Comparison of ENCODE assay signal across 1 fruit fly cellular context in genomic region chr3R:7080157-7080916, dm6.
TF ChIP-seq lines count a peak whose summit lies in the region.

Gene Ref1, minus strand, starts transcription at chr3R:7080387.

TF ChIP-seq in whole organism, embryonic, 481 proteins besides CTCF, POLR2A, EP300 and RAD21 (continued from another document and continues in another):
- TF ChIP-seq CG2202 (tag; optimal IDR thresholded peaks at IDR 0.05; lab: Kevin White, UChicago) (no peak), CG17829 (tag; optimal IDR thresholded peaks at IDR 0.05; lab: Kevin White, UChicago) (no peak), CG1603 (tag; optimal IDR thresholded peaks at IDR 0.05; lab: Kevin White, UChicago) (peak; percentile 100), TFAM (GFP tag; optimal IDR thresholded peaks at IDR 0.05; lab: Kevin White, UChicago) (no peak), Elba2 (GFP tag; optimal IDR thresholded peaks at IDR 0.05; lab: Kevin White, UChicago) (no peak), CG11696 (GFP tag; IDR thresholded peaks at IDR 0.05; lab: Robert Waterston, UW) (no peak), pfk (GFP tag; optimal IDR thresholded peaks at IDR 0.05; lab: Kevin White, UChicago) (peak; percentile 92), E2f2 (GFP tag; IDR thresholded peaks at IDR 0.05; lab: Robert Waterston, UW) (no peak), lola (GFP tag; optimal IDR thresholded peaks at IDR 0.05; lab: Kevin White, UChicago) (no peak), CG6854 (GFP tag; optimal IDR thresholded peaks at IDR 0.05; lab: Kevin White, UChicago) (no peak), dpn (GFP tag; optimal IDR thresholded peaks at IDR 0.05; lab: Kevin White, UChicago) (no peak), CG31388 (GFP tag; optimal IDR thresholded peaks at IDR 0.05; lab: Kevin White, UChicago) (no peak), row (GFP tag; IDR thresholded peaks at IDR 0.05; lab: Robert Waterston, UW) (peak; percentile 77), Pdp1 (GFP tag; optimal IDR thresholded peaks at IDR 0.05; lab: Kevin White, UChicago) (peak in 1 of 2 experiments; percentile 91), MBD-R2 (GFP tag; IDR thresholded peaks at IDR 0.05; lab: Robert Waterston, UW) (peak; percentile 39; the same call in 1 of the 2 replicates), CG3995 (GFP tag; optimal IDR thresholded peaks at IDR 0.05; lab: Kevin White, UChicago) (peak; percentile 14), pzg (GFP tag; optimal IDR thresholded peaks at IDR 0.05; lab: Kevin White, UChicago) (peak; percentile 53), disco-r (GFP tag; optimal IDR thresholded peaks at IDR 0.05; lab: Kevin White, UChicago) (no peak), Dip3 (GFP tag; optimal IDR thresholded peaks at IDR 0.05; lab: Kevin White, UChicago) (no peak), CG12219 (GFP tag; optimal IDR thresholded peaks at IDR 0.05; lab: Kevin White, UChicago) (no peak), Aef1 (GFP tag; IDR thresholded peaks at IDR 0.05; lab: Robert Waterston, UW) (no peak), phol (tag; optimal IDR thresholded peaks at IDR 0.05; lab: Kevin White, UChicago) (peak; percentile 100), fru (optimal IDR thresholded peaks at IDR 0.05; lab: Kevin White, UChicago) (no peak), sna (GFP tag; IDR thresholded peaks at IDR 0.05; lab: Robert Waterston, UW; ENCODE audit: partially characterized antibody) (no peak), CG10959 (GFP tag; IDR thresholded peaks at IDR 0.05; lab: Robert Waterston, UW) (no peak), CG13894 (tag; optimal IDR thresholded peaks at IDR 0.05; lab: Kevin White, UChicago) (no peak), al (GFP tag; IDR thresholded peaks at IDR 0.05; lab: Robert Waterston, UW) (no peak), wek (GFP tag; optimal IDR thresholded peaks at IDR 0.05; lab: Kevin White, UChicago) (no peak), kay (GFP tag; optimal IDR thresholded peaks at IDR 0.05; lab: Kevin White, UChicago) (no peak), Six4 (GFP tag; optimal IDR thresholded peaks at IDR 0.05; lab: Kevin White, UChicago) (no peak), gsb-n (tag; optimal IDR thresholded peaks at IDR 0.05; lab: Kevin White, UChicago) (no peak), ci (GFP tag; IDR thresholded peaks at IDR 0.05; lab: Robert Waterston, UW) (no peak), Ets97D (GFP tag; optimal IDR thresholded peaks at IDR 0.05; lab: Kevin White, UChicago) (peak; percentile 50), H15 (GFP tag; IDR thresholded peaks at IDR 0.05; lab: Robert Waterston, UW) (no peak), slbo (GFP tag; IDR thresholded peaks at IDR 0.05; lab: Robert Waterston, UW) (no peak), D19A (tag; optimal IDR thresholded peaks at IDR 0.05; lab: Kevin White, UChicago) (no peak), sug (tag; optimal IDR thresholded peaks at IDR 0.05; lab: Kevin White, UChicago) (peak; percentile 8), az2 (GFP tag; optimal IDR thresholded peaks at IDR 0.05; lab: Kevin White, UChicago) (no peak), bowl (GFP tag; IDR thresholded peaks at IDR 0.05; lab: Robert Waterston, UW) (no peak), NC2β (GFP tag; optimal IDR thresholded peaks at IDR 0.05; lab: Kevin White, UChicago) (no peak), salm (tag; optimal IDR thresholded peaks at IDR 0.05; lab: Kevin White, UChicago) (no peak), CG7271 (tag; optimal IDR thresholded peaks at IDR 0.05; lab: Kevin White, UChicago) (no peak), so (GFP tag; IDR thresholded peaks at IDR 0.05; lab: Robert Waterston, UW) (no peak), cato (GFP tag; optimal IDR thresholded peaks at IDR 0.05; lab: Kevin White, UChicago; ENCODE audit: borderline replicate concordance) (no peak), sd (tag; optimal IDR thresholded peaks at IDR 0.05; lab: Kevin White, UChicago) (peak; percentile 47), CG13424 (tag; optimal IDR thresholded peaks at IDR 0.05; lab: Kevin White, UChicago) (no peak), CG2678 (tag; optimal IDR thresholded peaks at IDR 0.05; lab: Kevin White, UChicago) (peak; percentile 5), lov (optimal IDR thresholded peaks at IDR 0.05; lab: Kevin White, UChicago) (no peak), lov (GFP tag; IDR thresholded peaks at IDR 0.05; lab: Robert Waterston, UW) (no peak), sc (optimal IDR thresholded peaks at IDR 0.05; lab: Kevin White, UChicago) (no peak), sc (GFP tag; optimal IDR thresholded peaks at IDR 0.05; lab: Kevin White, UChicago) (no peak), CG14441 (GFP tag; IDR thresholded peaks at IDR 0.05; lab: Robert Waterston, UW) (no peak), stwl (tag; optimal IDR thresholded peaks at IDR 0.05; lab: Kevin White, UChicago) (no peak), Nf-YB (GFP tag; optimal IDR thresholded peaks at IDR 0.05; lab: Kevin White, UChicago) (no peak), CG1529 (GFP tag; optimal IDR thresholded peaks at IDR 0.05; lab: Kevin White, UChicago) (no peak), Sin3A (optimal IDR thresholded peaks at IDR 0.05; lab: Kevin White, UChicago) (peak; percentile 14), chif (GFP tag; optimal IDR thresholded peaks at IDR 0.05; lab: Kevin White, UChicago) (no peak), CG7556 (GFP tag; optimal IDR thresholded peaks at IDR 0.05; lab: Kevin White, UChicago) (no peak), CG11085 (GFP tag; IDR thresholded peaks at IDR 0.05; lab: Robert Waterston, UW) (no peak), CG3163 (GFP tag; optimal IDR thresholded peaks at IDR 0.05; lab: Kevin White, UChicago) (no peak), CG9215 (GFP tag; IDR thresholded peaks at IDR 0.05; lab: Robert Waterston, UW) (no peak), CG8290 (GFP tag; optimal IDR thresholded peaks at IDR 0.05; lab: Kevin White, UChicago) (peak; percentile 76), CG8290 (tag; optimal IDR thresholded peaks at IDR 0.05; lab: Kevin White, UChicago) (peak in 1 of 2 experiments; percentile 24), Fer2 (tag; optimal IDR thresholded peaks at IDR 0.05; lab: Kevin White, UChicago) (no peak), CG18476 (GFP tag; optimal IDR thresholded peaks at IDR 0.05; lab: Kevin White, UChicago) (no peak), Taf1 (GFP tag; IDR thresholded peaks at IDR 0.05; lab: Robert Waterston, UW) (no peak), MTF-1 (GFP tag; optimal IDR thresholded peaks at IDR 0.05; lab: Kevin White, UChicago; ENCODE audit: borderline replicate concordance) (no peak), kah (GFP tag; optimal IDR thresholded peaks at IDR 0.05; lab: Kevin White, UChicago) (no peak), Ada2b (GFP tag; IDR thresholded peaks at IDR 0.05; lab: Robert Waterston, UW) (no peak), grn (GFP tag; optimal IDR thresholded peaks at IDR 0.05; lab: Kevin White, UChicago) (no peak), CG14014 (GFP tag; IDR thresholded peaks at IDR 0.05; lab: Robert Waterston, UW) (no peak), ash1 (GFP tag; optimal IDR thresholded peaks at IDR 0.05; lab: Kevin White, UChicago) (no peak), Hr51 (GFP tag; optimal IDR thresholded peaks at IDR 0.05; lab: Kevin White, UChicago) (no peak), Antp (GFP tag; optimal IDR thresholded peaks at IDR 0.05; lab: Kevin White, UChicago) (no peak), Dbx (GFP tag; IDR thresholded peaks at IDR 0.05; lab: Robert Waterston, UW) (no peak), CG30020 (tag; optimal IDR thresholded peaks at IDR 0.05; lab: Kevin White, UChicago) (peak; percentile 98), CG2199 (GFP tag; IDR thresholded peaks at IDR 0.05; lab: Robert Waterston, UW) (no peak), vnd (GFP tag; IDR thresholded peaks at IDR 0.05; lab: Robert Waterston, UW; ENCODE audit: partially characterized antibody) (no peak), onecut (GFP tag; IDR thresholded peaks at IDR 0.05; lab: Robert Waterston, UW) (no peak), CG13775 (GFP tag; optimal IDR thresholded peaks at IDR 0.05; lab: Kevin White, UChicago) (no peak), CrebB (tag; optimal IDR thresholded peaks at IDR 0.05; lab: Kevin White, UChicago) (no peak), Max (GFP tag; optimal IDR thresholded peaks at IDR 0.05; lab: Kevin White, UChicago) (no peak), CG42726 (GFP tag; IDR thresholded peaks at IDR 0.05; lab: Robert Waterston, UW; ENCODE audit: partially characterized antibody) (no peak), CG17361 (GFP tag; IDR thresholded peaks at IDR 0.05; lab: Robert Waterston, UW) (0 out of 3 replicates have a peak, but pooled peaks have one; percentile 30), vfl (GFP tag; optimal IDR thresholded peaks at IDR 0.05; lab: Kevin White, UChicago) (no peak), CG12071 (GFP tag; optimal IDR thresholded peaks at IDR 0.05; lab: Kevin White, UChicago) (no peak), CG7839 (tag; optimal IDR thresholded peaks at IDR 0.05; lab: Kevin White, UChicago) (no peak), CG4282 (GFP tag; optimal IDR thresholded peaks at IDR 0.05; lab: Kevin White, UChicago) (no peak), scrt (GFP tag; optimal IDR thresholded peaks at IDR 0.05; lab: Kevin White, UChicago) (no peak), CG3281 (GFP tag; optimal IDR thresholded peaks at IDR 0.05; lab: Kevin White, UChicago) (no peak), gro (GFP tag; optimal IDR thresholded peaks at IDR 0.05; lab: Kevin White, UChicago) (no peak), gce (GFP tag; IDR thresholded peaks at IDR 0.05; lab: Robert Waterston, UW) (no peak), CG8765 (GFP tag; IDR thresholded peaks at IDR 0.05; lab: Robert Waterston, UW) (no peak), pros (GFP tag; optimal IDR thresholded peaks at IDR 0.05; lab: Kevin White, UChicago) (no peak), CG34422 (GFP tag; IDR thresholded peaks at IDR 0.05; lab: Robert Waterston, UW) (no peak), CG14667 (GFP tag; IDR thresholded peaks at IDR 0.05; lab: Robert Waterston, UW) (no peak), tll (GFP tag; optimal IDR thresholded peaks at IDR 0.05; lab: Kevin White, UChicago) (no peak), fu2 (GFP tag; optimal IDR thresholded peaks at IDR 0.05; lab: Kevin White, UChicago) (no peak), Gug (GFP tag; IDR thresholded peaks at IDR 0.05; lab: Robert Waterston, UW) (no peak), CG7987 (GFP tag; optimal IDR thresholded peaks at IDR 0.05; lab: Kevin White, UChicago) (no peak), CG4707 (GFP tag; optimal IDR thresholded peaks at IDR 0.05; lab: Kevin White, UChicago) (no peak), Hey (tag; optimal IDR thresholded peaks at IDR 0.05; lab: Kevin White, UChicago) (no peak), CG16863 (GFP tag; optimal IDR thresholded peaks at IDR 0.05; lab: Kevin White, UChicago) (no peak), Lpt (GFP tag; optimal IDR thresholded peaks at IDR 0.05; lab: Kevin White, UChicago) (no peak), otp (GFP tag; IDR thresholded peaks at IDR 0.05; lab: Robert Waterston, UW) (no peak), peb (GFP tag; IDR thresholded peaks at IDR 0.05; lab: Robert Waterston, UW) (no peak), bbx (GFP tag; IDR thresholded peaks at IDR 0.05; lab: Robert Waterston, UW; ENCODE audit: partially characterized antibody) (no peak), nerfin-2 (GFP tag; IDR thresholded peaks at IDR 0.05; lab: Robert Waterston, UW; ENCODE audit: partially characterized antibody) (no peak), CG12104 (GFP tag; optimal IDR thresholded peaks at IDR 0.05; lab: Kevin White, UChicago) (no peak), bcd (GFP tag; optimal IDR thresholded peaks at IDR 0.05; lab: Kevin White, UChicago) (no peak), CG12659 (GFP tag; optimal IDR thresholded peaks at IDR 0.05; lab: Kevin White, UChicago) (peak; percentile 72), caup (GFP tag; optimal IDR thresholded peaks at IDR 0.05; lab: Kevin White, UChicago; ENCODE audit: severe bottlenecking) (no peak), CG3065 (GFP tag; optimal IDR thresholded peaks at IDR 0.05; lab: Kevin White, UChicago) (no peak), Ssrp (tag; optimal IDR thresholded peaks at IDR 0.05; lab: Kevin White, UChicago) (no peak), usp (GFP tag; optimal IDR thresholded peaks at IDR 0.05; lab: Kevin White, UChicago) (no peak), lilli (GFP tag; optimal IDR thresholded peaks at IDR 0.05; lab: Kevin White, UChicago) (no peak), sr (GFP tag; IDR thresholded peaks at IDR 0.05; lab: Robert Waterston, UW) (no peak), oc (tag; optimal IDR thresholded peaks at IDR 0.05; lab: Kevin White, UChicago) (no peak), ro (GFP tag; IDR thresholded peaks at IDR 0.05; lab: Robert Waterston, UW) (no peak), gsb (GFP tag; IDR thresholded peaks at IDR 0.05; lab: Robert Waterston, UW) (no peak), CG10431 (GFP tag; optimal IDR thresholded peaks at IDR 0.05; lab: Kevin White, UChicago) (no peak), amos (GFP tag; IDR thresholded peaks at IDR 0.05; lab: Robert Waterston, UW; ENCODE audit: partially characterized antibody) (no peak), fd102C (GFP tag; optimal IDR thresholded peaks at IDR 0.05; lab: Kevin White, UChicago) (no peak), jumu (GFP tag; optimal IDR thresholded peaks at IDR 0.05; lab: Kevin White, UChicago) (no peak), nau (GFP tag; optimal IDR thresholded peaks at IDR 0.05; lab: Kevin White, UChicago) (no peak), Meics (GFP tag; optimal IDR thresholded peaks at IDR 0.05; lab: Kevin White, UChicago) (no peak), HLH54F (GFP tag; optimal IDR thresholded peaks at IDR 0.05; lab: Kevin White, UChicago) (no peak), CG2129 (GFP tag; IDR thresholded peaks at IDR 0.05; lab: Robert Waterston, UW; ENCODE audit: partially characterized antibody) (no peak), jing (GFP tag; optimal IDR thresholded peaks at IDR 0.05; lab: Kevin White, UChicago) (no peak), tin (GFP tag; optimal IDR thresholded peaks at IDR 0.05; lab: Kevin White, UChicago) (no peak), E2f1 (GFP tag; IDR thresholded peaks at IDR 0.05; lab: Robert Waterston, UW) (no peak), schlank (tag; optimal IDR thresholded peaks at IDR 0.05; lab: Kevin White, UChicago) (no peak), NfI (GFP tag; optimal IDR thresholded peaks at IDR 0.05; lab: Kevin White, UChicago) (no peak), tgo (GFP tag; IDR thresholded peaks at IDR 0.05; lab: Robert Waterston, UW) (no peak), cwo (GFP tag; optimal IDR thresholded peaks at IDR 0.05; lab: Kevin White, UChicago) (no peak), Atf6 (GFP tag; IDR thresholded peaks at IDR 0.05; lab: Robert Waterston, UW) (no peak), dm (GFP tag; optimal IDR thresholded peaks at IDR 0.05; lab: Kevin White, UChicago) (peak; percentile 63), Gsc (GFP tag; IDR thresholded peaks at IDR 0.05; lab: Robert Waterston, UW) (no peak), CG15514 (GFP tag; optimal IDR thresholded peaks at IDR 0.05; lab: Kevin White, UChicago) (no peak), NFAT (GFP tag; IDR thresholded peaks at IDR 0.05; lab: Robert Waterston, UW) (0 out of 2 replicates have a peak, but pooled peaks have one; percentile 6)
